Worm (Caenorhabditis elegans) whole organism, L4 larva: ENCODE data around the gene F41E6.12.

Source experiments
- D1046.2 ChIP-seq: fragments of 200-800 bp; sonication (Bioruptor generic); IDR thresholded peaks from 2 replicates; pipeline ENCODE4 v1.3.6; 2022; ENCODE audit warnings: missing genetic modification characterization, missing compliant biosample characterization
- T26A8.4 ChIP-seq: fragments of 200-800 bp; sonication (Bioruptor generic); IDR thresholded peaks from 2 replicates; pipeline ENCODE4 v1.3.6; 2022; ENCODE audit warnings: missing genetic modification characterization, missing compliant biosample characterization
- ZK546.5 ChIP-seq, 2 experiments: sonication (generic microtip); optimal IDR thresholded peaks; 2 replicates each; lab custom pipeline; 2017; ENCODE audit warnings: missing biosample characterization in 2 of 2, missing genetic modification characterization in 2 of 2
- dmd-6 ChIP-seq: fragments of 200-800 bp; sonication (Bioruptor generic); IDR thresholded peaks from 2 replicates; pipeline ENCODE4 v1.3.6; 2022; ENCODE audit warnings: missing genetic modification reagents, missing genetic modification characterization, missing compliant biosample characterization
- lin-39 ChIP-seq: fragments of 150-350 bp; optimal IDR thresholded peaks from 2 replicates; lab custom pipeline; 2014; ENCODE audit warnings: missing biosample characterization, missing genetic modification reagents, missing genetic modification characterization
- zag-1 ChIP-seq: fragments of 150-350 bp; optimal IDR thresholded peaks from 2 replicates; lab custom pipeline; 2014; ENCODE audit warnings: missing biosample characterization, missing genetic modification characterization

ce11 chrV:8618738-8619137 is 10.2 kb downstream of the F41E6.12 start, which contains the start of gene grd-5:
- TF ChIP-seq lin-39 (tag; lab: Kevin White, UChicago) (no peak), D1046.2 (GFP tag; lab: Robert Waterston, UW) (no peak), zag-1 (tag; lab: Kevin White, UChicago) (no peak), T26A8.4 (GFP tag; lab: Robert Waterston, UW) (no peak), dmd-6 (no peak), ZK546.5 (tag; optimal IDR thresholded peaks at IDR 0.05; lab: Kevin White, UChicago) (no peak)
